Fruit fly (Drosophila melanogaster) whole organism, embryonic: Measurements from ENCODE around the gene Elba2.
A peak's percentile ranks its signal among the peaks of the same experiment; 100 is the strongest.

Experiments
- Atf-2 ChIP-seq: fragments of 200-800 bp; sonication (Bioruptor generic); optimal IDR thresholded peaks from 2 replicates; lab custom pipeline; 2016; ENCODE audit warnings: missing biosample characterization, missing genetic modification characterization
- Awh ChIP-seq: fragments of 200-800 bp; sonication (Bioruptor generic); IDR thresholded peaks from 2 replicates; pipeline ENCODE4, ENCODE4 v1.3.6; 2022; ENCODE audit warnings: missing biosample characterization, missing genetic modification characterization
- BEAF-32 ChIP-seq: fragments of 200-800 bp; sonication (Bioruptor generic); optimal IDR thresholded peaks from 3 replicates; lab custom pipeline; 2017; ENCODE audit warnings: missing biosample characterization, missing genetic modification characterization, mild to moderate bottlenecking, moderate library complexity, missing genetic modification reagents
- CG10209 ChIP-seq: fragments of 200-800 bp; sonication (Bioruptor generic); optimal IDR thresholded peaks from 3 replicates; lab custom pipeline; 2017; ENCODE audit warnings: missing biosample characterization, mild to moderate bottlenecking, missing genetic modification characterization, missing genetic modification reagents
- CG11560 ChIP-seq: fragments of 200-800 bp; sonication (Bioruptor generic); IDR thresholded peaks from 3 replicates; pipeline ENCODE4 v1.3.6; 2022; ENCODE audit warnings: missing biosample characterization, missing genetic modification characterization
- CG12659 ChIP-seq: fragments of 200-800 bp; sonication (Bioruptor generic); optimal IDR thresholded peaks from 3 replicates; lab custom pipeline; 2017; ENCODE audit warnings: mild to moderate bottlenecking, missing biosample characterization, missing genetic modification reagents, missing genetic modification characterization
- CG12744 ChIP-seq: fragments of 200-800 bp; sonication (Bioruptor generic); optimal IDR thresholded peaks from 2 replicates; lab custom pipeline; 2016; ENCODE audit warnings: missing biosample characterization, missing genetic modification characterization
- CG13296 ChIP-seq: fragments of 200-800 bp; sonication (Bioruptor generic); optimal IDR thresholded peaks from 3 replicates; lab custom pipeline; 2018; ENCODE audit warnings: missing biosample characterization, mild to moderate bottlenecking, missing genetic modification characterization
- CG13624 ChIP-seq: fragments of 200-800 bp; sonication (Bioruptor generic); optimal IDR thresholded peaks from 2 replicates; lab custom pipeline; 2016; ENCODE audit warnings: missing biosample characterization, missing genetic modification characterization
- CG15601 ChIP-seq: fragments of 200-800 bp; sonication (Bioruptor generic); optimal IDR thresholded peaks from 3 replicates; lab custom pipeline; 2019; ENCODE audit warnings: missing biosample characterization, mild to moderate bottlenecking, missing genetic modification characterization, moderate library complexity
- CG15696 ChIP-seq: fragments of 200-800 bp; sonication (Bioruptor generic); optimal IDR thresholded peaks from 2 replicates; lab custom pipeline; 2019; ENCODE audit warnings: missing biosample characterization, mild to moderate bottlenecking, missing genetic modification characterization, moderate library complexity
- CG17361 ChIP-seq: fragments of 200-800 bp; sonication (Bioruptor generic); IDR thresholded peaks from 3 replicates; pipeline ENCODE4 v1.3.6; 2022; ENCODE audit warnings: missing biosample characterization, missing genetic modification characterization
- CG17568 ChIP-seq: fragments of 200-800 bp; sonication (Bioruptor generic); optimal IDR thresholded peaks from 2 replicates; lab custom pipeline; 2018; ENCODE audit warnings: missing biosample characterization, mild to moderate bottlenecking, missing genetic modification characterization, moderate library complexity
- CG2678 ChIP-seq: fragments of 200-800 bp; sonication (Bioruptor generic); optimal IDR thresholded peaks from 3 replicates; lab custom pipeline; 2019; ENCODE audit warnings: missing biosample characterization, mild to moderate bottlenecking, missing genetic modification characterization, moderate library complexity
- CG3995 ChIP-seq: fragments of 200-800 bp; sonication (Bioruptor generic); optimal IDR thresholded peaks from 3 replicates; lab custom pipeline; 2016; ENCODE audit warnings: missing biosample characterization, missing genetic modification characterization
- CG42726 ChIP-seq: fragments of 200-800 bp; sonication (Bioruptor generic); IDR thresholded peaks from 2 replicates; pipeline ENCODE4 v1.3.6; 2022; ENCODE audit warnings: missing biosample characterization, missing genetic modification characterization; ENCODE audit not compliant: partially characterized antibody
- CG4820 ChIP-seq: fragments of 200-800 bp; sonication (Bioruptor generic); optimal IDR thresholded peaks from 3 replicates; lab custom pipeline; 2016; ENCODE audit warnings: missing biosample characterization, missing genetic modification characterization
- CG7745 ChIP-seq: fragments of 200-800 bp; sonication (Bioruptor generic); optimal IDR thresholded peaks from 2 replicates; lab custom pipeline; 2018; ENCODE audit warnings: missing biosample characterization, mild to moderate bottlenecking, missing genetic modification characterization, moderate library complexity
- CG7963 ChIP-seq: fragments of 200-800 bp; sonication (Bioruptor generic); IDR thresholded peaks from 3 replicates; pipeline ENCODE4 v1.3.6; 2022; ENCODE audit warnings: missing biosample characterization, missing genetic modification characterization; ENCODE audit not compliant: partially characterized antibody
- CG8290 ChIP-seq, 3 experiments: fragments of 200-800 bp; sonication (Bioruptor generic); optimal IDR thresholded peaks; 2 replicates each; lab custom pipeline; 2016 to 2019; ENCODE audit warnings: missing biosample characterization in 3 of 3, missing genetic modification characterization in 3 of 3, mild to moderate bottlenecking in 2 of 3, moderate library complexity in 1 of 3
- CG9215 ChIP-seq: fragments of 200-800 bp; sonication (Bioruptor generic); IDR thresholded peaks from 2 replicates; pipeline ENCODE4 v1.3.6; 2022; ENCODE audit warnings: missing biosample characterization, missing genetic modification characterization
- CG9797 ChIP-seq: fragments of 200-800 bp; sonication (Bioruptor generic); optimal IDR thresholded peaks from 3 replicates; lab custom pipeline; 2018; ENCODE audit warnings: missing biosample characterization, mild to moderate bottlenecking, missing genetic modification characterization
- Camta ChIP-seq: fragments of 200-800 bp; sonication (Bioruptor generic); optimal IDR thresholded peaks from 2 replicates; lab custom pipeline; 2016; ENCODE audit warnings: missing biosample characterization, missing genetic modification characterization
- Chrac-16 ChIP-seq: fragments of 200-800 bp; sonication (Bioruptor generic); optimal IDR thresholded peaks from 3 replicates; lab custom pipeline; 2016; ENCODE audit warnings: missing biosample characterization, missing genetic modification characterization
- Dip2 ChIP-seq: fragments of 200-800 bp; sonication (Bioruptor generic); IDR thresholded peaks from 2 replicates; pipeline ENCODE4 v1.3.6; 2022; ENCODE audit warnings: missing biosample characterization, missing genetic modification characterization
- Gug ChIP-seq: fragments of 200-800 bp; sonication (Bioruptor generic); IDR thresholded peaks from 4 replicates; pipeline ENCODE4 v1.3.6; 2022; ENCODE audit warnings: missing biosample characterization, missing genetic modification characterization
- Hr51 ChIP-seq, 2 experiments: fragments of 200-800 bp; sonication (Bioruptor generic); optimal IDR thresholded peaks; 2 replicates in 1 of 2; 3 replicates in 1 of 2; lab custom pipeline; 2016 to 2018; ENCODE audit warnings: missing biosample characterization in 2 of 2, missing genetic modification characterization in 2 of 2, mild to moderate bottlenecking in 1 of 2, moderate library complexity in 1 of 2
- MBD-R2 ChIP-seq: fragments of 200-800 bp; sonication (Bioruptor generic); IDR thresholded peaks from 2 replicates; pipeline ENCODE4 v1.3.6; 2022; ENCODE audit warnings: missing biosample characterization, missing genetic modification characterization
- Myb ChIP-seq: fragments of 200-800 bp; sonication (Bioruptor generic); optimal IDR thresholded peaks from 2 replicates; lab custom pipeline; 2016; ENCODE audit warnings: missing biosample characterization, missing genetic modification characterization
- NfI ChIP-seq: fragments of 200-800 bp; sonication (Bioruptor generic); optimal IDR thresholded peaks from 3 replicates; lab custom pipeline; 2018; ENCODE audit warnings: missing biosample characterization, mild to moderate bottlenecking, missing genetic modification characterization, moderate library complexity
- Sox102F ChIP-seq: fragments of 200-800 bp; sonication (Bioruptor generic); optimal IDR thresholded peaks from 2 replicates; lab custom pipeline; 2018; ENCODE audit warnings: missing biosample characterization, mild to moderate bottlenecking, missing genetic modification characterization, moderate library complexity
- Sry-β ChIP-seq: fragments of 200-800 bp; sonication (Bioruptor generic); optimal IDR thresholded peaks from 2 replicates; lab custom pipeline; 2018; ENCODE audit warnings: missing biosample characterization, mild to moderate bottlenecking, missing genetic modification characterization, moderate library complexity
- esg ChIP-seq: fragments of 200-800 bp; sonication (Bioruptor generic); conservative IDR thresholded peaks from 2 replicates; pipeline ENCODE4 v1.3.6; 2022; ENCODE audit warnings: missing biosample characterization, missing genetic modification characterization
- gfzf ChIP-seq: fragments of 200-800 bp; sonication (Bioruptor generic); optimal IDR thresholded peaks from 2 replicates; lab custom pipeline; 2016; ENCODE audit warnings: missing biosample characterization, mild to moderate bottlenecking, missing genetic modification characterization, moderate library complexity
- jumu ChIP-seq: fragments of 200-800 bp; sonication (Bioruptor generic); optimal IDR thresholded peaks from 3 replicates; lab custom pipeline; 2016; ENCODE audit warnings: missing biosample characterization, missing genetic modification characterization
- ken ChIP-seq: fragments of 200-800 bp; sonication (Bioruptor generic); IDR thresholded peaks from 3 replicates; pipeline ENCODE4 v1.3.6; 2022; ENCODE audit warnings: missing biosample characterization, missing genetic modification characterization
- knrl ChIP-seq: fragments of 200-800 bp; sonication (Bioruptor generic); IDR thresholded peaks from 3 replicates; pipeline ENCODE4 v1.3.6; 2022; ENCODE audit warnings: missing biosample characterization, missing genetic modification characterization; ENCODE audit not compliant: partially characterized antibody
- lbe ChIP-seq: fragments of 200-800 bp; sonication (Bioruptor generic); optimal IDR thresholded peaks from 2 replicates; lab custom pipeline; 2016; ENCODE audit warnings: missing biosample characterization, mild to moderate bottlenecking, missing genetic modification characterization
- mirr ChIP-seq: fragments of 200-800 bp; sonication (Bioruptor generic); optimal IDR thresholded peaks from 3 replicates; lab custom pipeline; 2018; ENCODE audit warnings: missing biosample characterization, mild to moderate bottlenecking, missing genetic modification characterization
- pho ChIP-seq: fragments of 200-800 bp; sonication (Bioruptor generic); optimal IDR thresholded peaks from 2 replicates; lab custom pipeline; 2016; ENCODE audit warnings: missing biosample characterization, missing genetic modification characterization
- phol ChIP-seq: fragments of 200-800 bp; sonication (Bioruptor generic); optimal IDR thresholded peaks from 3 replicates; lab custom pipeline; 2018; ENCODE audit warnings: missing biosample characterization, mild to moderate bottlenecking, missing genetic modification characterization, moderate library complexity
- prd ChIP-seq, 3 experiments: fragments of >200 bp in 2 of 3; fragments of 200-800 bp in 1 of 3; sonication (Bioruptor generic) in 1 of 3; optimal IDR thresholded peaks in 2 of 3; IDR thresholded peaks in 1 of 3; 2 replicates in 2 of 3; 3 replicates in 1 of 3; pipeline versions ENCODE4 v1.3.6 to Lab custom; 2017 to 2022; ENCODE audit warnings: missing biosample characterization in 1 of 3, missing genetic modification characterization in 1 of 3
- scrt ChIP-seq: fragments of 200-800 bp; sonication (Bioruptor generic); optimal IDR thresholded peaks from 2 replicates; lab custom pipeline; 2018; ENCODE audit warnings: missing biosample characterization, mild to moderate bottlenecking, missing genetic modification characterization, moderate library complexity
- sob ChIP-seq: fragments of 200-800 bp; sonication (Bioruptor generic); IDR thresholded peaks from 2 replicates; pipeline ENCODE4 v1.3.6; 2022; ENCODE audit warnings: missing biosample characterization, missing genetic modification characterization
- tx ChIP-seq: fragments of 200-800 bp; sonication (Bioruptor generic); optimal IDR thresholded peaks from 2 replicates; lab custom pipeline; 2016; ENCODE audit warnings: missing biosample characterization, missing genetic modification characterization
- vfl ChIP-seq: fragments of 200-800 bp; sonication (Bioruptor generic); optimal IDR thresholded peaks from 2 replicates; lab custom pipeline; 2016; ENCODE audit warnings: missing biosample characterization, missing genetic modification characterization
- vnd ChIP-seq: fragments of 200-800 bp; sonication (Bioruptor generic); IDR thresholded peaks from 3 replicates; pipeline ENCODE4 v1.3.6; 2022; ENCODE audit warnings: missing biosample characterization, missing genetic modification characterization; ENCODE audit not compliant: partially characterized antibody
- vvl ChIP-seq: fragments of 200-800 bp; sonication (Bioruptor generic); IDR thresholded peaks from 2 replicates; pipeline ENCODE4 v1.3.6; 2022; ENCODE audit warnings: missing biosample characterization, missing genetic modification characterization

Gene Elba2

dm6 chr2L:2585285-2585684 is 7.8 kb downstream of the Elba2 start, which contains the start of gene Drp1 (continued):
- TF ChIP-seq CG10209: peak; percentile 31
- TF ChIP-seq CG9215 (GFP tag; lab: Robert Waterston, UW): no peak; the same call in 1 of the 2 replicates
- peak; percentile 54; the same call in 1 of the 4 replicates for TF ChIP-seq Gug (GFP tag; lab: Robert Waterston, UW)
- no peak for TF ChIP-seq prd (optimal IDR thresholded peaks at IDR 0.05; lab: Kevin White, UChicago)
- TF ChIP-seq prd (GFP tag; IDR thresholded peaks at IDR 0.05; lab: Robert Waterston, UW): peak; percentile 60
- TF ChIP-seq scrt (GFP tag; lab: Kevin White, UChicago): no peak
- TF ChIP-seq esg (GFP tag; lab: Robert Waterston, UW): no peak
- TF ChIP-seq CG12659 (GFP tag; lab: Kevin White, UChicago): peak; percentile 71
- TF ChIP-seq Atf-2 (GFP tag; lab: Kevin White, UChicago): peak; percentile 18
- peak; percentile 39 for TF ChIP-seq Camta (GFP tag; lab: Kevin White, UChicago)
- TF ChIP-seq CG13296: peak; percentile 4
- TF ChIP-seq vnd (GFP tag; lab: Robert Waterston, UW): peak; percentile 56
- TF ChIP-seq gfzf (GFP tag; lab: Kevin White, UChicago): peak; percentile 27
- peak; percentile 55 for TF ChIP-seq NfI (GFP tag; lab: Kevin White, UChicago)
- peak; percentile 77 for TF ChIP-seq ken
- peak; percentile 92 for TF ChIP-seq CG42726 (GFP tag; lab: Robert Waterston, UW)
- no peak for TF ChIP-seq CG17568
- TF ChIP-seq CG8290 (GFP tag; optimal IDR thresholded peaks at IDR 0.05; lab: Kevin White, UChicago): peak; percentile 78
- peak; percentile 54 to 89 for TF ChIP-seq CG8290 (tag; optimal IDR thresholded peaks at IDR 0.05; lab: Kevin White, UChicago)
- TF ChIP-seq Myb (GFP tag; lab: Kevin White, UChicago): peak; percentile 66
- peak; percentile 14 for TF ChIP-seq tx (GFP tag; lab: Kevin White, UChicago)
- peak; percentile 24 for TF ChIP-seq CG15601
- no peak for TF ChIP-seq CG4820 (GFP tag; lab: Kevin White, UChicago)
- peak; percentile 75 for TF ChIP-seq jumu (GFP tag; lab: Kevin White, UChicago)
- peak; percentile 50; the same call in 1 of the 2 replicates for TF ChIP-seq vvl (GFP tag; lab: Robert Waterston, UW)
- TF ChIP-seq CG15696 (tag; lab: Kevin White, UChicago): peak; percentile 27
- TF ChIP-seq CG7745: no peak
- no peak for TF ChIP-seq Sox102F (GFP tag; lab: Kevin White, UChicago)
- peak; percentile 76 for TF ChIP-seq BEAF-32 (GFP tag; lab: Kevin White, UChicago)
- TF ChIP-seq Hr51 (GFP tag; optimal IDR thresholded peaks at IDR 0.05; lab: Kevin White, UChicago): peak in 1 of 2 experiments; percentile 44
- TF ChIP-seq Dip2 (GFP tag; lab: Robert Waterston, UW): no peak
- peak; percentile 52 for TF ChIP-seq phol (tag; lab: Kevin White, UChicago)
- TF ChIP-seq Sry-β (GFP tag; lab: Kevin White, UChicago): no peak
- TF ChIP-seq CG17361 (GFP tag; lab: Robert Waterston, UW): 0 out of 3 replicates have a peak, but pooled peaks have one; percentile 30
- peak; percentile 57; the same call in 1 of the 3 replicates for TF ChIP-seq CG7963
- TF ChIP-seq pho (GFP tag; lab: Kevin White, UChicago): peak; percentile 69
- TF ChIP-seq Chrac-16: peak; percentile 27
- TF ChIP-seq CG2678 (tag; lab: Kevin White, UChicago): no peak
- peak; percentile 50 for TF ChIP-seq CG13624 (GFP tag; lab: Kevin White, UChicago)
- peak; percentile 54 for TF ChIP-seq CG9797 (GFP tag; lab: Kevin White, UChicago)
- TF ChIP-seq mirr (GFP tag; lab: Kevin White, UChicago): peak; percentile 22
- peak; percentile 5 for TF ChIP-seq CG3995 (GFP tag; lab: Kevin White, UChicago)
- peak; percentile 43 for TF ChIP-seq CG12744 (GFP tag; lab: Kevin White, UChicago)
- TF ChIP-seq MBD-R2 (GFP tag; lab: Robert Waterston, UW): peak; percentile 87
- TF ChIP-seq lbe (GFP tag; lab: Kevin White, UChicago): no peak
- no peak for TF ChIP-seq Awh
- 0 out of 3 replicates have a peak, but pooled peaks have one; percentile 29 for TF ChIP-seq CG11560 (tag; lab: Robert Waterston, UW)
- peak; percentile 77 for TF ChIP-seq knrl (GFP tag; lab: Robert Waterston, UW)
- peak; percentile 81 for TF ChIP-seq sob (GFP tag; lab: Robert Waterston, UW)
- TF ChIP-seq vfl (GFP tag; lab: Kevin White, UChicago): peak; percentile 48
